Worm (Caenorhabditis elegans): Measurements from ENCODE around the gene cest-7.

ce11 chrX:12204334-12204733 lies 25.4 kb upstream of the cest-7 start:
- TF ChIP-seq nhr-76 (tag; optimal IDR thresholded peaks at IDR 0.05) (no peak), ztf-11 (tag; optimal IDR thresholded peaks at IDR 0.05) (no peak), lsy-2 (tag; optimal IDR thresholded peaks at IDR 0.05) (no peak), snpc-4 (tag; optimal IDR thresholded peaks at IDR 0.05) (no peak), nhr-28 (tag; optimal IDR thresholded peaks at IDR 0.05) (no peak), lin-13 (tag; optimal IDR thresholded peaks at IDR 0.05) (no peak), elt-3 (tag; optimal IDR thresholded peaks at IDR 0.05) (no peak), ham-2 (GFP tag; optimal IDR thresholded peaks at IDR 0.05) (no peak), nhr-12 (tag; optimal IDR thresholded peaks at IDR 0.05) (no peak), blmp-1 (tag; optimal IDR thresholded peaks at IDR 0.05) (no peak)

Data from whole organism, mixed stage, embryonic.